Worm (Caenorhabditis elegans): ENCODE results near the gene F55C9.11.
"Not testable (repeated sequence)": the region's sequence is repeated elsewhere in the genome, so short reads cannot be mapped to it uniquely, and the experiment has no call there.

Gene F55C9.11

ce11 chrV:19320385-19320784 is 10.9 kb upstream of the F55C9.11 start, which contains the start of gene sdz-6:
Gene sdz-6, plus strand, starts transcription at chrV:19320613.
- no peak for TF ChIP-seq aly-2 (tag; optimal IDR thresholded peaks at IDR 0.05)
- peak; percentile 8; the same call in 1 of the 2 replicates for TF ChIP-seq dmd-6 (GFP tag; IDR thresholded peaks at IDR 0.05)
- TF ChIP-seq unc-62 (GFP tag; optimal IDR thresholded peaks at IDR 0.05 in 1 of 2), result peak in 1 of 2 experiments; percentile 95
- no peak for TF ChIP-seq unc-62 (tag; optimal IDR thresholded peaks at IDR 0.05)
- TF ChIP-seq R02D3.7 (tag; optimal IDR thresholded peaks at IDR 0.05), result no peak
- TF ChIP-seq hlh-30 (tag; optimal IDR thresholded peaks at IDR 0.05; ENCODE audit: insufficient read depth), result no peak

- TF ChIP-seq fkh-10 (GFP tag; optimal IDR thresholded peaks at IDR 0.05) (no peak), attf-4 (tag; optimal IDR thresholded peaks at IDR 0.05) (no peak), F10B5.3 (tag; optimal IDR thresholded peaks at IDR 0.05) (no peak), mes-2 (tag; optimal IDR thresholded peaks at IDR 0.05; ENCODE audit: poor library complexity, severe bottlenecking) (no peak), daf-19 (GFP tag; conservative IDR thresholded peaks at IDR 0.05) (no peak), dmd-6 (GFP tag; IDR thresholded peaks at IDR 0.05) (peak; percentile 42; the same call in 1 of the 2 replicates), unc-39 (tag; optimal IDR thresholded peaks at IDR 0.05) (no peak), gei-8 (GFP tag; optimal IDR thresholded peaks at IDR 0.05) (no peak), ceh-28 (tag; optimal IDR thresholded peaks at IDR 0.05) (no peak), aly-2 (tag; optimal IDR thresholded peaks at IDR 0.05) (no peak), lim-7 (GFP tag; IDR thresholded peaks at IDR 0.05) (no peak), pqm-1 (tag; optimal IDR thresholded peaks at IDR 0.05) (peak; percentile 40), mxl-2 (GFP tag; conservative IDR thresholded peaks at IDR 0.05) (no peak), lin-13 (GFP tag; optimal IDR thresholded peaks at IDR 0.05) (no peak)
Observed at ce11 chrV:19319460-19319995, 10.0 kb upstream of the F55C9.11 start, which contains the start of gene C43D7.7. Gene C43D7.7, minus strand, starts transcription at chrV:19319510.

ce11 chrV:19317058-19317457 is 7.6 kb upstream of the F55C9.11 start, which contains the start of gene srh-208:
Gene srh-208, plus strand, starts transcription at chrV:19317358.
- not testable (repeated sequence) for TF ChIP-seq zip-11 (GFP tag; IDR thresholded peaks at IDR 0.05); fkh-10 (GFP tag; optimal IDR thresholded peaks at IDR 0.05); F44E2.7 (GFP tag; IDR thresholded peaks at IDR 0.05)

ce11 chrV:19312975-19313374 is 3.5 kb upstream of the F55C9.11 start, which contains the start of gene fbxb-64:
Gene fbxb-64, plus strand, starts transcription at chrV:19313275.
- TF ChIP-seq snpc-1.2 (GFP tag; IDR thresholded peaks at IDR 0.05) (no peak), ceh-28 (tag; optimal IDR thresholded peaks at IDR 0.05) (no peak), spr-1 (tag; optimal IDR thresholded peaks at IDR 0.05) (no peak), Y105C5A.15 (GFP tag; IDR thresholded peaks at IDR 0.05) (no peak), nhr-42 (GFP tag; IDR thresholded peaks at IDR 0.05) (no peak), sdz-12 (GFP tag; optimal IDR thresholded peaks at IDR 0.05) (no peak), T26A8.4 (GFP tag; IDR thresholded peaks at IDR 0.05) (no peak), saeg-2 (GFP tag; IDR thresholded peaks at IDR 0.05) (no peak), dmd-8 (GFP tag; IDR thresholded peaks at IDR 0.05) (no peak), rbr-2 (tag; optimal IDR thresholded peaks at IDR 0.05) (no peak), mdl-1 (tag; optimal IDR thresholded peaks at IDR 0.05) (no peak)

- TF ChIP-seq zfp-2 (tag; optimal IDR thresholded peaks at IDR 0.05), result no peak
- TF ChIP-seq spr-1 (tag; optimal IDR thresholded peaks at IDR 0.05), result no peak
- TF ChIP-seq spr-3 (GFP tag; optimal IDR thresholded peaks at IDR 0.05), result no peak
- no peak for TF ChIP-seq lin-39 (tag; optimal IDR thresholded peaks at IDR 0.05)
- TF ChIP-seq tra-1 (GFP tag; IDR thresholded peaks at IDR 0.05), result no peak
- TF ChIP-seq Y105C5A.15 (GFP tag; IDR thresholded peaks at IDR 0.05), result no peak
- TF ChIP-seq dmd-6 (GFP tag; IDR thresholded peaks at IDR 0.05), result no peak
- TF ChIP-seq zip-11 (GFP tag; IDR thresholded peaks at IDR 0.05), result no peak
- TF ChIP-seq ceh-82 (tag; optimal IDR thresholded peaks at IDR 0.05), result no peak
- TF ChIP-seq ceh-32 (tag; optimal IDR thresholded peaks at IDR 0.05; ENCODE audit: poor library complexity), result no peak
Observed at ce11 chrV:19311391-19311790, 1.9 kb upstream of the F55C9.11 start, which contains the start of gene C43D7.8. Gene C43D7.8, minus strand, starts transcription at chrV:19311491.
